Worm (Caenorhabditis elegans) whole organism, L4 larva: ENCODE data around the gene nxf-2.

ENCODE experiments used
- D1046.2 ChIP-seq: fragments of 200-800 bp; sonication (Bioruptor generic); IDR thresholded peaks from 2 replicates; pipeline ENCODE4 v1.3.6; 2022; ENCODE audit warnings: missing genetic modification characterization, missing compliant biosample characterization
- F44E2.7 ChIP-seq: fragments of 200-800 bp; sonication (Bioruptor generic); IDR thresholded peaks from 2 replicates; pipeline ENCODE4 v2.1.2; 2022; ENCODE audit warnings: missing genetic modification characterization, missing compliant biosample characterization
- R02D3.7 ChIP-seq: fragments of 150-350 bp; sonication (generic microtip); optimal IDR thresholded peaks from 3 replicates; lab custom pipeline; 2014; ENCODE audit warnings: missing biosample characterization, missing genetic modification characterization
- ceh-28 ChIP-seq: fragments of 150-350 bp; optimal IDR thresholded peaks from 2 replicates; lab custom pipeline; 2014; ENCODE audit warnings: missing biosample characterization, missing genetic modification reagents, missing genetic modification characterization
- ceh-32 ChIP-seq: sonication (generic microtip); optimal IDR thresholded peaks from 2 replicates; lab custom pipeline; 2016; ENCODE audit warnings: mild to moderate bottlenecking, missing genetic modification characterization, missing compliant biosample characterization; ENCODE audit not compliant: poor library complexity
- ceh-44 ChIP-seq: fragments of 200-800 bp; sonication (Bioruptor generic); IDR thresholded peaks from 2 replicates; pipeline ENCODE4 v1.3.6; 2022; ENCODE audit warnings: missing genetic modification reagents, missing genetic modification characterization, missing compliant biosample characterization
- ces-1 ChIP-seq: fragments of 150-350 bp; sonication (generic microtip); optimal IDR thresholded peaks from 4 replicates; lab custom pipeline; 2014; ENCODE audit warnings: missing biosample characterization, missing genetic modification reagents, missing genetic modification characterization
- cey-2 ChIP-seq: sonication (generic microtip); optimal IDR thresholded peaks from 3 replicates; lab custom pipeline; 2017; ENCODE audit warnings: missing genetic modification characterization, mild to moderate bottlenecking, missing compliant biosample characterization, antibody characterized with exemption, borderline replicate concordance; ENCODE audit not compliant: insufficient read depth
- dmd-9 ChIP-seq: fragments of 200-800 bp; sonication (Bioruptor generic); IDR thresholded peaks from 2 replicates; pipeline ENCODE4 v1.3.6; 2022; ENCODE audit warnings: missing genetic modification reagents, missing genetic modification characterization, missing compliant biosample characterization
- dpl-1 ChIP-seq: fragments of 150-350 bp; optimal IDR thresholded peaks from 2 replicates; lab custom pipeline; 2014; ENCODE audit warnings: missing biosample characterization, missing genetic modification reagents, missing genetic modification characterization
- egl-27 ChIP-seq: sonication (generic microtip); optimal IDR thresholded peaks from 3 replicates; lab custom pipeline; 2017; ENCODE audit warnings: missing biosample characterization, missing genetic modification reagents, missing genetic modification characterization
- hlh-11 ChIP-seq: fragments of 200-800 bp; sonication (Bioruptor generic); optimal IDR thresholded peaks from 2 replicates; lab custom pipeline; 2018; ENCODE audit warnings: mild to moderate bottlenecking, missing genetic modification characterization, missing compliant biosample characterization
- lin-15B ChIP-seq: fragments of 150-350 bp; sonication (generic microtip); optimal IDR thresholded peaks from 3 replicates; lab custom pipeline; 2014; ENCODE audit warnings: missing biosample characterization, missing genetic modification characterization
- mdt-29 ChIP-seq: fragments of 200-800 bp; sonication (Bioruptor generic); IDR thresholded peaks from 2 replicates; pipeline ENCODE4 v1.3.6; 2022; ENCODE audit warnings: missing genetic modification reagents, missing genetic modification characterization, missing compliant biosample characterization
- php-3 ChIP-seq: fragments of 200-800 bp; sonication (Bioruptor generic); IDR thresholded peaks from 2 replicates; pipeline ENCODE4 v1.3.6; 2022; ENCODE audit warnings: missing genetic modification reagents, missing genetic modification characterization, missing compliant biosample characterization
- pqm-1 ChIP-seq: sonication (generic microtip); optimal IDR thresholded peaks from 2 replicates; lab custom pipeline; 2017; ENCODE audit warnings: missing biosample characterization, missing genetic modification characterization
- rbr-2 ChIP-seq: sonication (generic microtip); optimal IDR thresholded peaks from 2 replicates; lab custom pipeline; 2016; ENCODE audit warnings: missing genotype, missing genetic modification characterization, missing compliant biosample characterization
- spr-1 ChIP-seq: sonication (generic microtip); optimal IDR thresholded peaks from 2 replicates; lab custom pipeline; 2016; ENCODE audit warnings: mild to moderate bottlenecking, missing genetic modification characterization, missing compliant biosample characterization
- spr-3 ChIP-seq: fragments of 200-800 bp; sonication (Bioruptor generic); optimal IDR thresholded peaks from 2 replicates; lab custom pipeline; 2018; ENCODE audit warnings: mild to moderate bottlenecking, missing genetic modification characterization, missing compliant biosample characterization
- ztf-11 ChIP-seq: fragments of 150-350 bp; optimal IDR thresholded peaks from 2 replicates; lab custom pipeline; 2014; ENCODE audit warnings: missing biosample characterization, missing genetic modification characterization

Gene nxf-2

ce11 chrV:14366487-14366962, 51.1 kb downstream of the nxf-2 start (continued):
- no peak for TF ChIP-seq ztf-11 (tag; lab: Kevin White, UChicago)
- peak; percentile 87 for TF ChIP-seq rbr-2
- no peak for TF ChIP-seq cey-2 (tag; lab: Kevin White, UChicago)
- TF ChIP-seq dmd-9, result no peak
- no peak for TF ChIP-seq ceh-28 (tag; lab: Kevin White, UChicago)
- peak; percentile 68; the same call in 1 of the 2 replicates for TF ChIP-seq php-3 (GFP tag; lab: Robert Waterston, UW)
- TF ChIP-seq mdt-29 (GFP tag; lab: Robert Waterston, UW), result no peak
- peak; percentile 21; the same call in 1 of the 2 replicates for TF ChIP-seq ceh-44 (GFP tag; lab: Robert Waterston, UW)
- peak; percentile 65 for TF ChIP-seq ceh-32 (tag; lab: Kevin White, UChicago)
- no peak for TF ChIP-seq F44E2.7
- no peak for TF ChIP-seq lin-15B (tag; lab: Kevin White, UChicago)
- peak; percentile 22 for TF ChIP-seq ces-1
- TF ChIP-seq spr-3, result peak; percentile 33
- TF ChIP-seq R02D3.7 (tag; lab: Kevin White, UChicago), result no peak
- TF ChIP-seq hlh-11 (tag; lab: Kevin White, UChicago), result peak; percentile 96
- no peak for TF ChIP-seq pqm-1 (tag; lab: Kevin White, UChicago)
- peak; percentile 58 for TF ChIP-seq egl-27 (tag; lab: Kevin White, UChicago)
- no peak for TF ChIP-seq D1046.2 (GFP tag; lab: Robert Waterston, UW)
- peak; percentile 44 for TF ChIP-seq dpl-1 (GFP tag; lab: Kevin White, UChicago)
- peak; percentile 70 for TF ChIP-seq spr-1
- TF ChIP-seq, all 104 proteins: peak for 52
